Worm (Caenorhabditis elegans): Measurements from ENCODE around the gene Y48B6A.13.

DNA sequence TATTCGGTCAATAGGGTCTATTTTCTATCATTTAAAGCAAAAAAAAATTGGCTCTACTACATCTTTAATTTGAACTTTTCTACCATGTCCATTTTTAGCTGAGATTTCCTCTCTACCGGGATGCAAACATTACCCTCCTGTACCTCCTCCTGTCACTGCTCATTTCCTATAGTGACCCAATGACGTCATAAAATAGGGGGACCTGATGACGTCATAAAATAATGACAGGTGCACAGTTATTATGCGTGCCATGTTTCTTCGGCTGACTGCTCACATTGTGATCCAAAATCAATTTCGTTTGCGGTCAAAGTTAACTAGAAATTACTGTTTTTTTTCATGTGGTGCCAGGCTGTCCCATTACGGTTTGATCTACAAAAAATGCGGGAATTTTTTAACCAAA lies 39.1 kb downstream of the Y48B6A.13 start:
- no peak for TF ChIP-seq ztf-4 (tag; optimal IDR thresholded peaks at IDR 0.05)
- no peak for TF ChIP-seq jun-1 (tag; optimal IDR thresholded peaks at IDR 0.05)
- TF ChIP-seq nhr-76 (tag; optimal IDR thresholded peaks at IDR 0.05), result no peak
- no peak for TF ChIP-seq unc-62 (GFP tag; optimal IDR thresholded peaks at IDR 0.05)
- TF ChIP-seq aly-2 (tag; optimal IDR thresholded peaks at IDR 0.05), result no peak
- TF ChIP-seq tbx-2 (tag; optimal IDR thresholded peaks at IDR 0.05), result no peak
- no peak for TF ChIP-seq pqm-1 (tag; optimal IDR thresholded peaks at IDR 0.05)
- TF ChIP-seq snpc-4 (tag; optimal IDR thresholded peaks at IDR 0.05), result no peak
- no peak for TF ChIP-seq nfya-1 (tag; optimal IDR thresholded peaks at IDR 0.05; ENCODE audit: insufficient read depth)
